Worm (Caenorhabditis elegans): ENCODE data around the gene nhr-201.

Gene nhr-201

ce11 chrV:450757-451501 lies 13.7 kb upstream of the nhr-201 start, which contains the start of gene nhr-123:
TSS of gene nhr-123 (plus strand) at chrV:451451.
- TF ChIP-seq nhr-28 (tag; optimal IDR thresholded peaks at IDR 0.05) (peak; percentile 46), daf-16 (GFP tag; optimal IDR thresholded peaks at IDR 0.05) (no peak), daf-16 (tag; optimal IDR thresholded peaks at IDR 0.05) (peak; percentile 67), unc-62 (GFP tag; optimal IDR thresholded peaks at IDR 0.05 in 1 of 2) (peak in 1 of 2 experiments; percentile 25), unc-62 (tag; optimal IDR thresholded peaks at IDR 0.05) (no peak), arid-1 (GFP tag; conservative IDR thresholded peaks at IDR 0.05) (no peak), dve-1 (tag; optimal IDR thresholded peaks at IDR 0.05; ENCODE audit: insufficient read depth) (peak; percentile 5), rbr-2 (tag; optimal IDR thresholded peaks at IDR 0.05) (no peak), nhr-237 (tag; optimal IDR thresholded peaks at IDR 0.05) (no peak), php-3 (GFP tag; IDR thresholded peaks at IDR 0.05) (0 out of 2 replicates have a peak, but pooled peaks have one; percentile 21)

ce11 chrV:453569-453968 lies 11.1 kb upstream of the nhr-201 start, which contains the start of gene nhr-98:
TSS of gene nhr-98 (plus strand) at chrV:453869.
- no peak for TF ChIP-seq ceh-44 (GFP tag; IDR thresholded peaks at IDR 0.05)
- TF ChIP-seq zip-11 (GFP tag; IDR thresholded peaks at IDR 0.05): no peak
- no peak for TF ChIP-seq ceh-82 (tag; optimal IDR thresholded peaks at IDR 0.05)
- TF ChIP-seq daf-16 (GFP tag; optimal IDR thresholded peaks at IDR 0.05): no peak
- no peak for TF ChIP-seq daf-16 (tag; optimal IDR thresholded peaks at IDR 0.05)
- no peak for TF ChIP-seq unc-130 (GFP tag; optimal IDR thresholded peaks at IDR 0.05)
- TF ChIP-seq nhr-10 (tag; optimal IDR thresholded peaks at IDR 0.05): no peak
- TF ChIP-seq aha-1 (tag): peak; percentile 53

- TF ChIP-seq F10B5.3 (tag; optimal IDR thresholded peaks at IDR 0.05) (no peak), daf-16 (GFP tag; optimal IDR thresholded peaks at IDR 0.05) (no peak), daf-16 (tag; optimal IDR thresholded peaks at IDR 0.05) (peak; percentile 62), F37D6.2 (tag; optimal IDR thresholded peaks at IDR 0.05) (no peak), daf-8 (GFP tag; IDR thresholded peaks at IDR 0.05) (no peak), zfp-2 (tag; optimal IDR thresholded peaks at IDR 0.05) (no peak), hlh-30 (tag; optimal IDR thresholded peaks at IDR 0.05; ENCODE audit: insufficient read depth) (no peak), dve-1 (tag; optimal IDR thresholded peaks at IDR 0.05; ENCODE audit: insufficient read depth) (peak; percentile 23), tra-1 (GFP tag; IDR thresholded peaks at IDR 0.05) (no peak), unc-39 (tag; optimal IDR thresholded peaks at IDR 0.05) (no peak), R02D3.7 (tag; optimal IDR thresholded peaks at IDR 0.05) (no peak), T26A8.4 (GFP tag; IDR thresholded peaks at IDR 0.05) (no peak), mxl-3 (GFP tag; optimal IDR thresholded peaks at IDR 0.05) (no peak), gei-8 (GFP tag; optimal IDR thresholded peaks at IDR 0.05) (no peak), lin-38 (GFP tag; IDR thresholded peaks at IDR 0.05) (no peak), dmd-9 (GFP tag; IDR thresholded peaks at IDR 0.05) (no peak), ceh-32 (tag; optimal IDR thresholded peaks at IDR 0.05; ENCODE audit: poor library complexity) (no peak), ceh-44 (GFP tag; IDR thresholded peaks at IDR 0.05) (no peak), ceh-20 (GFP tag; IDR thresholded peaks at IDR 0.05) (no peak), lim-7 (GFP tag; IDR thresholded peaks at IDR 0.05) (no peak), daf-12 (tag; optimal IDR thresholded peaks at IDR 0.05) (no peak), nhr-28 (tag; optimal IDR thresholded peaks at IDR 0.05) (peak; percentile 36), ZK546.5 (tag; optimal IDR thresholded peaks at IDR 0.05) (no peak), Y75B8A.6 (GFP tag; IDR thresholded peaks at IDR 0.05) (no peak), nhr-237 (tag; optimal IDR thresholded peaks at IDR 0.05) (no peak), spr-3 (GFP tag; optimal IDR thresholded peaks at IDR 0.05) (no peak), unc-130 (GFP tag; optimal IDR thresholded peaks at IDR 0.05) (no peak), fkh-10 (GFP tag; optimal IDR thresholded peaks at IDR 0.05) (no peak), lin-1 (GFP tag; IDR thresholded peaks at IDR 0.05) (no peak), nhr-76 (tag; optimal IDR thresholded peaks at IDR 0.05) (no peak), madf-9 (GFP tag; conservative IDR thresholded peaks at IDR 0.05) (no peak), pqm-1 (tag; optimal IDR thresholded peaks at IDR 0.05) (peak; percentile 18)
These were observed 6.8 kb upstream of the nhr-201 start for ce11 chrV:457839-458238.
